Fruit fly (Drosophila melanogaster) whole organism, embryonic: Measurements from ENCODE around the gene CG34149.
A peak's percentile ranks its signal among the peaks of the same experiment; 100 is the strongest.

Experiments
- Atf3 ChIP-seq: fragments of 200-800 bp; sonication (Bioruptor generic); optimal IDR thresholded peaks from 3 replicates; lab custom pipeline; 2016; ENCODE audit warnings: missing biosample characterization, missing genetic modification characterization
- Atf6 ChIP-seq: fragments of 200-800 bp; sonication (Bioruptor generic); IDR thresholded peaks from 2 replicates; pipeline ENCODE4 v1.3.6; 2022; ENCODE audit warnings: missing biosample characterization, missing genetic modification characterization
- Bdp1 ChIP-seq: fragments of 200-800 bp; sonication (Bioruptor generic); optimal IDR thresholded peaks from 3 replicates; lab custom pipeline; 2016; ENCODE audit warnings: missing biosample characterization, missing genetic modification characterization
- C15 ChIP-seq: fragments of 200-800 bp; sonication (Bioruptor generic); IDR thresholded peaks from 3 replicates; pipeline ENCODE4 v1.3.6; 2022; ENCODE audit warnings: missing biosample characterization, missing genetic modification characterization
- CG11247 ChIP-seq: fragments of 200-800 bp; sonication (Bioruptor generic); IDR thresholded peaks from 2 replicates; pipeline ENCODE4 v1.3.6; 2022; ENCODE audit warnings: missing biosample characterization, missing genetic modification characterization
- CG11456 ChIP-seq: fragments of 200-800 bp; sonication (Bioruptor generic); IDR thresholded peaks from 3 replicates; pipeline ENCODE4 v1.3.6; 2022; ENCODE audit warnings: missing biosample characterization, missing genetic modification characterization
- CG11696 ChIP-seq: fragments of 200-800 bp; sonication (Bioruptor generic); IDR thresholded peaks from 2 replicates; pipeline ENCODE4 v1.3.6; 2022; ENCODE audit warnings: missing biosample characterization, missing genetic modification characterization
- CG13775 ChIP-seq: fragments of 200-800 bp; sonication (Bioruptor generic); optimal IDR thresholded peaks from 3 replicates; lab custom pipeline; 2017; ENCODE audit warnings: missing biosample characterization, mild to moderate bottlenecking, missing genetic modification characterization
- CG15269 ChIP-seq: fragments of 200-800 bp; sonication (Bioruptor generic); optimal IDR thresholded peaks from 2 replicates; lab custom pipeline; 2018; ENCODE audit warnings: missing biosample characterization, mild to moderate bottlenecking, missing genetic modification characterization, moderate library complexity
- CG18764 ChIP-seq: fragments of 200-800 bp; sonication (Bioruptor generic); optimal IDR thresholded peaks from 3 replicates; lab custom pipeline; 2016; ENCODE audit warnings: missing biosample characterization, missing genetic modification characterization
- CG2129 ChIP-seq: fragments of 200-800 bp; sonication (Bioruptor generic); IDR thresholded peaks from 2 replicates; pipeline ENCODE4 v1.3.6; 2022; ENCODE audit warnings: missing biosample characterization, missing genetic modification characterization; ENCODE audit not compliant: partially characterized antibody
- CG32767 ChIP-seq: fragments of 200-800 bp; sonication (Bioruptor generic); IDR thresholded peaks from 2 replicates; pipeline ENCODE4 v1.3.6; 2022; ENCODE audit warnings: missing biosample characterization, missing genetic modification characterization
- CG34224 ChIP-seq: fragments of 200-800 bp; sonication (Bioruptor generic); IDR thresholded peaks from 3 replicates; pipeline ENCODE4 v1.3.6; 2022; ENCODE audit warnings: missing biosample characterization, missing genetic modification characterization; ENCODE audit not compliant: partially characterized antibody
- CG3847 ChIP-seq: fragments of 200-800 bp; sonication (Bioruptor generic); IDR thresholded peaks from 2 replicates; pipeline ENCODE4 v1.3.6; 2022; ENCODE audit warnings: missing biosample characterization, missing genetic modification characterization
- CG43689 ChIP-seq: fragments of 200-800 bp; sonication (Bioruptor generic); IDR thresholded peaks from 2 replicates; pipeline ENCODE4 v1.3.6; 2022; ENCODE audit warnings: missing biosample characterization, missing genetic modification characterization
- CG7357 ChIP-seq: fragments of 200-800 bp; sonication (Bioruptor generic); IDR thresholded peaks from 3 replicates; pipeline ENCODE4 v1.3.6; 2022; ENCODE audit warnings: missing biosample characterization, missing genetic modification characterization
- CG7786 ChIP-seq: fragments of 200-800 bp; sonication (Bioruptor generic); optimal IDR thresholded peaks from 2 replicates; lab custom pipeline; 2016; ENCODE audit warnings: missing biosample characterization, missing genetic modification characterization
- CG7839 ChIP-seq: fragments of 200-800 bp; sonication (Bioruptor generic); optimal IDR thresholded peaks from 3 replicates; lab custom pipeline; 2018; ENCODE audit warnings: missing biosample characterization, mild to moderate bottlenecking, missing genetic modification characterization, moderate library complexity
- CG8290 ChIP-seq, 3 experiments: fragments of 200-800 bp; sonication (Bioruptor generic); optimal IDR thresholded peaks; 2 replicates each; lab custom pipeline; 2016 to 2019; ENCODE audit warnings: missing biosample characterization in 3 of 3, missing genetic modification characterization in 3 of 3, mild to moderate bottlenecking in 2 of 3, moderate library complexity in 1 of 3
- CG9215 ChIP-seq: fragments of 200-800 bp; sonication (Bioruptor generic); IDR thresholded peaks from 2 replicates; pipeline ENCODE4 v1.3.6; 2022; ENCODE audit warnings: missing biosample characterization, missing genetic modification characterization
- CG9437 ChIP-seq: fragments of 200-800 bp; sonication (Bioruptor generic); optimal IDR thresholded peaks from 2 replicates; lab custom pipeline; 2018; ENCODE audit warnings: missing biosample characterization, mild to moderate bottlenecking, missing genetic modification characterization
- CG9797 ChIP-seq: fragments of 200-800 bp; sonication (Bioruptor generic); optimal IDR thresholded peaks from 3 replicates; lab custom pipeline; 2018; ENCODE audit warnings: missing biosample characterization, mild to moderate bottlenecking, missing genetic modification characterization
- CG9817 ChIP-seq: fragments of 200-800 bp; sonication (Bioruptor generic); optimal IDR thresholded peaks from 2 replicates; lab custom pipeline; 2018; ENCODE audit warnings: missing biosample characterization, mild to moderate bottlenecking, missing genetic modification characterization, moderate library complexity
- Camta ChIP-seq: fragments of 200-800 bp; sonication (Bioruptor generic); optimal IDR thresholded peaks from 2 replicates; lab custom pipeline; 2016; ENCODE audit warnings: missing biosample characterization, missing genetic modification characterization
- Chrac-16 ChIP-seq: fragments of 200-800 bp; sonication (Bioruptor generic); optimal IDR thresholded peaks from 3 replicates; lab custom pipeline; 2016; ENCODE audit warnings: missing biosample characterization, missing genetic modification characterization
- H2.0 ChIP-seq: fragments of 200-800 bp; sonication (Bioruptor generic); IDR thresholded peaks from 2 replicates; pipeline ENCODE4 v1.3.6; 2022; ENCODE audit warnings: missing biosample characterization, missing genetic modification characterization
- HLH3B ChIP-seq: fragments of 200-800 bp; sonication (Bioruptor generic); IDR thresholded peaks from 2 replicates; pipeline ENCODE4 v1.3.6; 2022; ENCODE audit warnings: missing biosample characterization, missing genetic modification characterization
- Hmx ChIP-seq: fragments of 200-800 bp; sonication (Bioruptor generic); optimal IDR thresholded peaks from 2 replicates; lab custom pipeline; 2016; ENCODE audit warnings: missing biosample characterization, missing genetic modification characterization
- Jarid2 ChIP-seq: fragments of 200-800 bp; sonication (Bioruptor generic); optimal IDR thresholded peaks from 3 replicates; lab custom pipeline; 2017; ENCODE audit warnings: mild to moderate bottlenecking, missing biosample characterization, missing genetic modification reagents, missing genetic modification characterization
- Lpt ChIP-seq: fragments of >200 bp; optimal IDR thresholded peaks from 2 replicates; lab custom pipeline; 2018; ENCODE audit warnings: missing biosample characterization, missing genetic modification characterization
- NFAT ChIP-seq: fragments of 200-800 bp; sonication (Bioruptor generic); IDR thresholded peaks from 2 replicates; pipeline ENCODE4 v1.3.6; 2022; ENCODE audit warnings: missing biosample characterization, missing genetic modification characterization
- NfI ChIP-seq: fragments of 200-800 bp; sonication (Bioruptor generic); optimal IDR thresholded peaks from 3 replicates; lab custom pipeline; 2018; ENCODE audit warnings: missing biosample characterization, mild to moderate bottlenecking, missing genetic modification characterization, moderate library complexity
- Sox102F ChIP-seq: fragments of 200-800 bp; sonication (Bioruptor generic); optimal IDR thresholded peaks from 2 replicates; lab custom pipeline; 2018; ENCODE audit warnings: missing biosample characterization, mild to moderate bottlenecking, missing genetic modification characterization, moderate library complexity
- Taf1 ChIP-seq: fragments of 200-800 bp; sonication (Bioruptor generic); IDR thresholded peaks from 2 replicates; pipeline ENCODE4 v1.3.6; 2022; ENCODE audit warnings: missing biosample characterization, missing genetic modification characterization
- al ChIP-seq: fragments of 200-800 bp; sonication (Bioruptor generic); IDR thresholded peaks from 2 replicates; pipeline ENCODE4 v1.3.6; 2022; ENCODE audit warnings: missing biosample characterization, missing genetic modification characterization
- ara ChIP-seq: fragments of 200-800 bp; sonication (Bioruptor generic); IDR thresholded peaks from 2 replicates; pipeline ENCODE4 v1.3.6; 2022; ENCODE audit warnings: missing biosample characterization, missing genetic modification characterization
- ash1 ChIP-seq: fragments of 200-800 bp; sonication (Bioruptor generic); optimal IDR thresholded peaks from 2 replicates; lab custom pipeline; 2018; ENCODE audit warnings: missing biosample characterization, mild to moderate bottlenecking, missing genetic modification characterization
- az2 ChIP-seq: fragments of 200-800 bp; sonication (Bioruptor generic); optimal IDR thresholded peaks from 3 replicates; lab custom pipeline; 2016; ENCODE audit warnings: missing biosample characterization, missing genetic modification characterization
- bowl ChIP-seq: fragments of 200-800 bp; sonication (Bioruptor generic); IDR thresholded peaks from 2 replicates; pipeline ENCODE4 v1.3.6; 2022; ENCODE audit warnings: missing biosample characterization, missing genetic modification characterization
- caup ChIP-seq: fragments of 200-800 bp; sonication (Bioruptor generic); optimal IDR thresholded peaks from 3 replicates; lab custom pipeline; 2017; ENCODE audit warnings: missing biosample characterization, mild to moderate bottlenecking, missing genetic modification characterization, moderate library complexity; ENCODE audit not compliant: severe bottlenecking
- ci ChIP-seq: fragments of 200-800 bp; sonication (Bioruptor generic); IDR thresholded peaks from 3 replicates; pipeline ENCODE4 v1.3.6; 2022; ENCODE audit warnings: missing biosample characterization, missing genetic modification characterization
- crp ChIP-seq, 2 experiments: fragments of 200-800 bp; sonication (Bioruptor generic); optimal IDR thresholded peaks; 2 replicates in 1 of 2; 3 replicates in 1 of 2; lab custom pipeline; 2017; ENCODE audit warnings: missing biosample characterization in 2 of 2, missing genetic modification characterization in 2 of 2, mild to moderate bottlenecking in 1 of 2, moderate library complexity in 1 of 2
- dpn ChIP-seq, 2 experiments: fragments of 200-800 bp; sonication (Bioruptor generic); optimal IDR thresholded peaks; 3 replicates each; lab custom pipeline; 2016; ENCODE audit warnings: missing biosample characterization in 2 of 2, missing genetic modification characterization in 2 of 2
- gcm2 ChIP-seq: fragments of 200-800 bp; sonication (Bioruptor generic); optimal IDR thresholded peaks from 2 replicates; lab custom pipeline; 2016; ENCODE audit warnings: missing biosample characterization, missing genetic modification characterization
- ken ChIP-seq: fragments of 200-800 bp; sonication (Bioruptor generic); IDR thresholded peaks from 3 replicates; pipeline ENCODE4 v1.3.6; 2022; ENCODE audit warnings: missing biosample characterization, missing genetic modification characterization
- sd ChIP-seq: fragments of 200-800 bp; sonication (Bioruptor generic); optimal IDR thresholded peaks from 3 replicates; lab custom pipeline; 2018; ENCODE audit warnings: missing biosample characterization, mild to moderate bottlenecking, missing genetic modification characterization, moderate library complexity
- sug ChIP-seq: fragments of 200-800 bp; optimal IDR thresholded peaks from 2 replicates; lab custom pipeline; 2019; ENCODE audit warnings: missing biosample characterization, mild to moderate bottlenecking, missing genetic modification characterization, moderate library complexity
- tgo ChIP-seq: fragments of 200-800 bp; sonication (Bioruptor generic); IDR thresholded peaks from 3 replicates; pipeline ENCODE4 v1.3.6; 2022; ENCODE audit warnings: missing biosample characterization, missing genetic modification characterization
- trem ChIP-seq: fragments of 200-800 bp; optimal IDR thresholded peaks from 3 replicates; lab custom pipeline; 2019; ENCODE audit warnings: missing biosample characterization, mild to moderate bottlenecking, missing genetic modification characterization, moderate library complexity
- ttk ChIP-seq: fragments of 200-800 bp; sonication (Bioruptor generic); IDR thresholded peaks from 2 replicates; pipeline ENCODE4 v2.1.2; 2022; ENCODE audit warnings: missing biosample characterization, missing genetic modification characterization
- vvl ChIP-seq: fragments of 200-800 bp; sonication (Bioruptor generic); IDR thresholded peaks from 2 replicates; pipeline ENCODE4 v1.3.6; 2022; ENCODE audit warnings: missing biosample characterization, missing genetic modification characterization

Gene CG34149

DNA sequence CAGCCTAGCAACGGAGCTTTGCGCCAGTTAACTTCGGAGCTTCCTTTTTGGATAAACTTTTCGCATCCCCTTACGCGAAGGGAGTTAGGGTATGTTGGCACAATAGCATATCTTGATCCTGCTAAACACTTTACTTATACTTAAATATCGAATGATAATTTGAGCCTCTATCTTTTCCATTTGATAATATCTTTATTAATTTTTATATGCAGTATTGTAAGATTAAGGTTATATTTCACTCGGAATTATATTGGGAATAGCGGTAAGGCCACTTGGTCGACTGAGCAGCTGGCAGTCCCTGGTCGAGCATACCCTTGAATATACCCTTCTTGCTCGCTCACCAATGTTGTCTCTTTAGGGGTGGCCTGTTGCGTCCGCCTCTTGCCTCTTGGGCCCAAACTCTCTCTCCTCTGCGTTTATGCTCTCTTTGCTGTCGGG lies 11.1 kb upstream of the CG34149 start (continued):
- TF ChIP-seq CG8290 (GFP tag; optimal IDR thresholded peaks at IDR 0.05; lab: Kevin White, UChicago) (no peak), CG8290 (tag; optimal IDR thresholded peaks at IDR 0.05; lab: Kevin White, UChicago) (no peak), CG9215 (GFP tag; lab: Robert Waterston, UW) (peak; percentile 73), CG7839 (tag; lab: Kevin White, UChicago) (peak; percentile 80), C15 (GFP tag; lab: Robert Waterston, UW) (0 out of 3 replicates have a peak, but pooled peaks have one; percentile 49), crp (GFP tag; optimal IDR thresholded peaks at IDR 0.05; lab: Kevin White, UChicago) (peak in 1 of 2 experiments; percentile 31), caup (GFP tag; lab: Kevin White, UChicago) (peak; percentile 66), CG13775 (GFP tag; lab: Kevin White, UChicago) (peak; percentile 64), dpn (GFP tag; optimal IDR thresholded peaks at IDR 0.05; lab: Kevin White, UChicago) (peak; percentile 47 to 78), CG11696 (GFP tag; lab: Robert Waterston, UW) (no peak), CG2129 (GFP tag; lab: Robert Waterston, UW) (no peak), Jarid2 (GFP tag; lab: Kevin White, UChicago) (peak; percentile 37), NFAT (GFP tag; lab: Robert Waterston, UW) (peak; percentile 65; the same call in 1 of the 2 replicates), CG3847 (GFP tag; lab: Robert Waterston, UW) (peak; percentile 79), CG9797 (GFP tag; lab: Kevin White, UChicago) (no peak), ash1 (GFP tag; lab: Kevin White, UChicago) (no peak), CG11247 (GFP tag; lab: Robert Waterston, UW) (peak; percentile 54; the same call in 1 of the 2 replicates), bowl (GFP tag; lab: Robert Waterston, UW) (peak; percentile 45; the same call in 1 of the 2 replicates), sug (tag; lab: Kevin White, UChicago) (peak; percentile 63), CG9817 (tag; lab: Kevin White, UChicago) (peak; percentile 60), CG18764 (GFP tag; lab: Kevin White, UChicago) (peak; percentile 5), trem (no peak), Taf1 (GFP tag; lab: Robert Waterston, UW) (peak; percentile 60), Atf6 (peak; percentile 91), gcm2 (GFP tag; lab: Kevin White, UChicago) (peak; percentile 5), HLH3B (peak; percentile 83), az2 (GFP tag; lab: Kevin White, UChicago) (peak; percentile 52), CG7357 (peak; percentile 45; the same call in 1 of the 3 replicates), H2.0 (GFP tag; lab: Robert Waterston, UW) (peak; percentile 83), Camta (GFP tag; lab: Kevin White, UChicago) (peak; percentile 61), ci (GFP tag; lab: Robert Waterston, UW) (peak; percentile 84), CG43689 (GFP tag; lab: Robert Waterston, UW) (peak; percentile 28; the same call in 1 of the 2 replicates), CG32767 (GFP tag; lab: Robert Waterston, UW) (peak; percentile 60), vvl (peak; percentile 72), CG15269 (tag; lab: Kevin White, UChicago) (peak; percentile 66), Hmx (GFP tag; lab: Kevin White, UChicago) (peak; percentile 39), CG9437 (GFP tag; lab: Kevin White, UChicago) (peak; percentile 60), tgo (GFP tag; lab: Robert Waterston, UW) (peak; percentile 72), Chrac-16 (GFP tag; lab: Kevin White, UChicago) (peak; percentile 14), sd (no peak), ken (GFP tag; lab: Robert Waterston, UW) (peak; percentile 76), Atf3 (GFP tag; lab: Kevin White, UChicago) (no peak), ara (GFP tag; lab: Robert Waterston, UW) (peak; percentile 46), NfI (peak; percentile 52), CG11456 (GFP tag; lab: Robert Waterston, UW) (peak; percentile 75; the same call in 2 of the 3 replicates), ttk (GFP tag; lab: Robert Waterston, UW) (peak; percentile 55), Sox102F (peak; percentile 61), Bdp1 (GFP tag; lab: Kevin White, UChicago) (peak; percentile 3), CG34224 (GFP tag; lab: Robert Waterston, UW) (no peak), CG7786 (GFP tag; lab: Kevin White, UChicago) (no peak), al (GFP tag; lab: Robert Waterston, UW) (peak; percentile 60; the same call in 1 of the 2 replicates), Lpt (no peak)
